Fruit fly (Drosophila melanogaster) whole organism, prepupa: ENCODE data around the gene Cks85A.

Source experiments
- CG10631 ChIP-seq: fragments of 200-800 bp; sonication (Bioruptor generic); optimal IDR thresholded peaks from 2 replicates; lab custom pipeline; 2016; ENCODE audit warnings: missing biosample characterization, missing genetic modification characterization
- CG10669 ChIP-seq: fragments of 200-800 bp; sonication (Bioruptor generic); optimal IDR thresholded peaks from 3 replicates; lab custom pipeline; 2018; ENCODE audit warnings: missing biosample characterization, mild to moderate bottlenecking, missing genetic modification characterization, moderate library complexity
- CG15336 ChIP-seq: fragments of 200-800 bp; sonication (Bioruptor generic); IDR thresholded peaks from 2 replicates; pipeline ENCODE4 v1.3.6; 2022; ENCODE audit warnings: missing biosample characterization, missing genetic modification characterization
- CG1621 ChIP-seq: fragments of 200-800 bp; sonication (Bioruptor generic); optimal IDR thresholded peaks from 3 replicates; lab custom pipeline; 2018; ENCODE audit warnings: missing biosample characterization, mild to moderate bottlenecking, missing genetic modification characterization
- CG16779 ChIP-seq: fragments of 200-800 bp; sonication (Bioruptor generic); optimal IDR thresholded peaks from 3 replicates; lab custom pipeline; 2017; ENCODE audit warnings: missing biosample characterization, mild to moderate bottlenecking, missing genetic modification characterization
- CG3032 ChIP-seq: fragments of 200-800 bp; optimal IDR thresholded peaks from 2 replicates; lab custom pipeline; 2019; ENCODE audit warnings: missing biosample characterization, mild to moderate bottlenecking, missing genetic modification characterization, moderate library complexity
- CG31627 ChIP-seq: fragments of 200-800 bp; sonication (Bioruptor generic); optimal IDR thresholded peaks from 3 replicates; lab custom pipeline; 2016; ENCODE audit warnings: missing biosample characterization, missing genetic modification characterization
- CG3919 ChIP-seq: fragments of 200-800 bp; sonication (Bioruptor generic); optimal IDR thresholded peaks from 3 replicates; lab custom pipeline; 2016; ENCODE audit warnings: missing biosample characterization, missing genetic modification characterization
- CG6163 ChIP-seq: fragments of 200-800 bp; sonication (Bioruptor generic); IDR thresholded peaks from 3 replicates; pipeline ENCODE4 v1.3.6; 2022; ENCODE audit warnings: missing biosample characterization, missing genetic modification characterization
- CG6276 ChIP-seq: fragments of 200-800 bp; sonication (Bioruptor generic); optimal IDR thresholded peaks from 2 replicates; lab custom pipeline; 2017; ENCODE audit warnings: missing biosample characterization, mild to moderate bottlenecking, missing genetic modification characterization
- CG6792 ChIP-seq: fragments of 200-800 bp; sonication (Bioruptor generic); optimal IDR thresholded peaks from 3 replicates; lab custom pipeline; 2016; ENCODE audit warnings: missing biosample characterization, missing genetic modification characterization
- CG6808 ChIP-seq: fragments of 200-800 bp; sonication (Bioruptor generic); optimal IDR thresholded peaks from 3 replicates; lab custom pipeline; 2017; ENCODE audit warnings: missing biosample characterization, missing genetic modification characterization, mild to moderate bottlenecking, moderate library complexity, missing genetic modification reagents
- CG7368 ChIP-seq: fragments of 200-800 bp; sonication (Bioruptor generic); optimal IDR thresholded peaks from 3 replicates; lab custom pipeline; 2016; ENCODE audit warnings: missing biosample characterization, missing genetic modification characterization
- CG8119 ChIP-seq: fragments of 200-800 bp; sonication (Bioruptor generic); IDR thresholded peaks from 3 replicates; pipeline ENCODE4 v1.3.6; 2022; ENCODE audit warnings: missing biosample characterization, missing genetic modification characterization
- CG8319 ChIP-seq: fragments of 200-800 bp; sonication (Bioruptor generic); optimal IDR thresholded peaks from 3 replicates; lab custom pipeline; 2016; ENCODE audit warnings: missing biosample characterization, missing genetic modification characterization
- CG9139 ChIP-seq: fragments of 200-800 bp; sonication (Bioruptor generic); optimal IDR thresholded peaks from 3 replicates; lab custom pipeline; 2017; ENCODE audit warnings: missing biosample characterization, mild to moderate bottlenecking, missing genetic modification characterization
- Eip78C ChIP-seq: fragments of 200-800 bp; sonication (Bioruptor generic); peaks from one replicate; lab custom pipeline; 2016; ENCODE audit warnings: missing biosample characterization, missing genetic modification characterization
- Eip93F ChIP-seq: fragments of 200-800 bp; sonication (Bioruptor generic); optimal IDR thresholded peaks from 2 replicates; lab custom pipeline; 2016; ENCODE audit warnings: missing biosample characterization, mild to moderate bottlenecking, missing genetic modification characterization
- Lpt ChIP-seq: fragments of 200-800 bp; sonication (Bioruptor generic); optimal IDR thresholded peaks from 3 replicates; lab custom pipeline; 2016; ENCODE audit warnings: missing biosample characterization, missing genetic modification characterization
- Met ChIP-seq: fragments of 200-800 bp; sonication (Bioruptor generic); optimal IDR thresholded peaks from 3 replicates; lab custom pipeline; 2016; ENCODE audit warnings: missing biosample characterization, missing genetic modification characterization
- Smox ChIP-seq: fragments of 200-800 bp; sonication (Bioruptor generic); optimal IDR thresholded peaks from 3 replicates; lab custom pipeline; 2016; ENCODE audit warnings: missing biosample characterization, missing genetic modification characterization
- Sox15 ChIP-seq: fragments of 200-800 bp; sonication (Bioruptor generic); optimal IDR thresholded peaks from 3 replicates; lab custom pipeline; 2016; ENCODE audit warnings: missing biosample characterization, missing genetic modification characterization
- achi ChIP-seq: fragments of 200-800 bp; sonication (Bioruptor generic); optimal IDR thresholded peaks from 3 replicates; lab custom pipeline; 2016; ENCODE audit warnings: missing biosample characterization, missing genetic modification characterization
- cyc ChIP-seq: fragments of 200-800 bp; sonication (Bioruptor generic); optimal IDR thresholded peaks from 3 replicates; lab custom pipeline; 2016; ENCODE audit warnings: missing biosample characterization, missing genetic modification characterization
- dac ChIP-seq: fragments of 200-800 bp; sonication (Bioruptor generic); optimal IDR thresholded peaks from 2 replicates; lab custom pipeline; 2017; ENCODE audit warnings: missing biosample characterization, mild to moderate bottlenecking, missing genetic modification characterization
- eg ChIP-seq: fragments of 200-800 bp; sonication (Bioruptor generic); IDR thresholded peaks from 3 replicates; pipeline ENCODE4 v1.3.6; 2022; ENCODE audit warnings: missing biosample characterization, missing genetic modification characterization
- fd59A ChIP-seq: fragments of 200-800 bp; sonication (Bioruptor generic); optimal IDR thresholded peaks from 2 replicates; lab custom pipeline; 2017; ENCODE audit warnings: missing biosample characterization, mild to moderate bottlenecking, missing genetic modification characterization, missing genetic modification reagents
- fd85E ChIP-seq: fragments of 200-800 bp; sonication (Bioruptor generic); optimal IDR thresholded peaks from 3 replicates; lab custom pipeline; 2016; ENCODE audit warnings: missing biosample characterization, missing genetic modification characterization
- fkh ChIP-seq: fragments of 200-800 bp; sonication (Bioruptor generic); optimal IDR thresholded peaks from 3 replicates; lab custom pipeline; 2017; ENCODE audit warnings: missing biosample characterization, mild to moderate bottlenecking, missing genetic modification characterization, moderate library complexity
- net ChIP-seq: fragments of 200-800 bp; sonication (Bioruptor generic); optimal IDR thresholded peaks from 3 replicates; lab custom pipeline; 2016; ENCODE audit warnings: missing biosample characterization, missing genetic modification characterization
- salr ChIP-seq, 2 experiments: fragments of 200-800 bp; sonication (Bioruptor generic); optimal IDR thresholded peaks; 3 replicates each; lab custom pipeline; 2016 to 2018; ENCODE audit warnings: missing biosample characterization in 2 of 2, missing genetic modification characterization in 2 of 2, mild to moderate bottlenecking in 1 of 2
- ss ChIP-seq, 2 experiments: fragments of 200-800 bp; sonication (Bioruptor generic); optimal IDR thresholded peaks; 2 replicates in 1 of 2; 3 replicates in 1 of 2; lab custom pipeline; 2017 to 2018; ENCODE audit warnings: mild to moderate bottlenecking in 2 of 2, missing biosample characterization in 2 of 2, missing genetic modification characterization in 2 of 2, moderate library complexity in 1 of 2
- svp ChIP-seq: fragments of 200-800 bp; sonication (Bioruptor generic); peaks from one replicate; lab custom pipeline; 2016; ENCODE audit warnings: missing biosample characterization, missing genetic modification characterization
- topi ChIP-seq: fragments of 200-800 bp; sonication (Bioruptor generic); optimal IDR thresholded peaks from 3 replicates; lab custom pipeline; 2016; ENCODE audit warnings: missing biosample characterization, missing genetic modification characterization
- vri ChIP-seq: fragments of 200-800 bp; sonication (Bioruptor generic); optimal IDR thresholded peaks from 3 replicates; lab custom pipeline; 2016; ENCODE audit warnings: missing biosample characterization, mild to moderate bottlenecking, missing genetic modification characterization

Cks85A gene

dm6 chr3R:8705323-8706097 lies 12.7 kb downstream of the Cks85A start (continued):
- TF ChIP-seq CG10669 (peak; percentile 47), CG9139 (GFP tag; lab: Kevin White, UChicago) (peak; percentile 51), CG6808 (GFP tag; lab: Kevin White, UChicago) (peak; percentile 55), Eip78C (GFP tag; lab: Kevin White, UChicago) (no peak), eg (GFP tag; lab: Robert Waterston, UW) (0 out of 3 replicates have a peak, but pooled peaks have one; percentile 26), fd59A (no peak), CG6276 (GFP tag; lab: Kevin White, UChicago) (peak; percentile 31), vri (peak; percentile 6), CG8319 (GFP tag; lab: Kevin White, UChicago) (no peak), achi (GFP tag; lab: Kevin White, UChicago) (no peak), CG3919 (GFP tag; lab: Kevin White, UChicago) (peak; percentile 17), CG15336 (no peak), svp (GFP tag; lab: Kevin White, UChicago) (peak; percentile 12), net (peak; percentile 25), Sox15 (GFP tag; lab: Kevin White, UChicago) (no peak), CG8119 (GFP tag; lab: Robert Waterston, UW) (0 out of 3 replicates have a peak, but pooled peaks have one; percentile 20), Eip93F (GFP tag; lab: Kevin White, UChicago) (no peak)

- TF ChIP-seq fkh (GFP tag; lab: Kevin White, UChicago) (peak; percentile 28), CG1621 (tag; lab: Kevin White, UChicago) (no peak)
These were observed 13.6 kb downstream of the Cks85A start for dm6 chr3R:8704669-8705068.

dm6 chr3R:8701197-8701596 lies 17.1 kb downstream of the Cks85A start:
- no peak for TF ChIP-seq fd59A
- TF ChIP-seq topi (GFP tag; lab: Kevin White, UChicago) = no peak
- no peak for TF ChIP-seq Met (GFP tag; lab: Kevin White, UChicago)
- no peak for TF ChIP-seq CG6276 (GFP tag; lab: Kevin White, UChicago)
- TF ChIP-seq CG7368 = no peak
- no peak for TF ChIP-seq CG6792
- no peak for TF ChIP-seq CG10631 (GFP tag; lab: Kevin White, UChicago)
- TF ChIP-seq dac (GFP tag; lab: Kevin White, UChicago) = no peak
- no peak for TF ChIP-seq salr (GFP tag; optimal IDR thresholded peaks at IDR 0.05; lab: Kevin White, UChicago)
- TF ChIP-seq CG16779 = no peak

DNA sequence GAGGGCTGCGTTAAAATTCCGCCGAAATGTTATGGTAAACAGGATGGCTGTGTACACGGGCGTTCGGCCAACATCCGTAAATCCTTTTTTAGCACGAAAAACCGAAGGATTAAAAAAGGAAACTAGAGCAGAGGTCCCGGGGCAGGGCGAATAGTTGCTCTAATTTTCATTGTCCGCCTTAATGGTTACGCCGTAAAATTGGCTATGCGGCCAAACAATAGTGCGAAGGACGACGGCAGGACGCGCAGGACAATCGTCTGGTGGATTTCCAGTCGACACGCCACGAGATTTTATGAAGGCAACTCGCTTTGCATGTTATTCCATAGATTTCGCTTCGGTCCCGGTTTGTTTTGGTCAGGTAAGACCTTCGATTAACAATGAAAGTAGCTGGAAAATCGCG lies 17.6 kb downstream of the Cks85A start:
- TF ChIP-seq cyc (GFP tag; lab: Kevin White, UChicago) = no peak
- TF ChIP-seq CG3032 = no peak
- TF ChIP-seq CG31627 (GFP tag; lab: Kevin White, UChicago) = no peak
- TF ChIP-seq Eip78C (GFP tag; lab: Kevin White, UChicago) = no peak
- no peak for TF ChIP-seq fkh (GFP tag; lab: Kevin White, UChicago)
- TF ChIP-seq ss (GFP tag; optimal IDR thresholded peaks at IDR 0.05; lab: Kevin White, UChicago) = no peak
- no peak for TF ChIP-seq CG8119 (GFP tag; lab: Robert Waterston, UW)
- TF ChIP-seq CG9139 (GFP tag; lab: Kevin White, UChicago) = no peak
- TF ChIP-seq CG6276 (GFP tag; lab: Kevin White, UChicago) = no peak
- TF ChIP-seq Sox15 (GFP tag; lab: Kevin White, UChicago) = no peak
- TF ChIP-seq CG16779 = no peak
- no peak for TF ChIP-seq Smox (GFP tag; lab: Kevin White, UChicago)
- no peak for TF ChIP-seq CG6163 (GFP tag; lab: Robert Waterston, UW)
- no peak for TF ChIP-seq Lpt (GFP tag; lab: Kevin White, UChicago)
- TF ChIP-seq Met (GFP tag; lab: Kevin White, UChicago) = no peak
- TF ChIP-seq fd85E (GFP tag; lab: Kevin White, UChicago) = no peak
- no peak for TF ChIP-seq vri
